Worm (Caenorhabditis elegans) whole organism, L1 larva: ENCODE data around the gene rmd-1.

Experiments
- alr-1 ChIP-seq: fragments of 200-800 bp; sonication (Bioruptor generic); optimal IDR thresholded peaks from 2 replicates; lab custom pipeline; 2018; ENCODE audit warnings: borderline replicate concordance, mild to moderate bottlenecking, missing genetic modification characterization, missing compliant biosample characterization
- aly-2 ChIP-seq: fragments of 150-350 bp; optimal IDR thresholded peaks from 2 replicates; lab custom pipeline; 2014; ENCODE audit warnings: missing biosample characterization, missing genetic modification characterization
- ama-1 ChIP-seq: fragments of 150-350 bp; optimal IDR thresholded peaks from 2 replicates; lab custom pipeline; 2014
- ceh-82 ChIP-seq, 3 experiments: fragments of 150-350 bp in 1 of 3; sonication (generic microtip) in 2 of 3; optimal IDR thresholded peaks; 2 replicates each; lab custom pipeline; 2014 to 2017; ENCODE audit warnings: missing biosample characterization in 3 of 3, missing genetic modification characterization in 3 of 3
- ceh-90 ChIP-seq: sonication (generic microtip); optimal IDR thresholded peaks from 2 replicates; lab custom pipeline; 2016; ENCODE audit warnings: missing genetic modification characterization, missing compliant biosample characterization
- ces-1 ChIP-seq: fragments of 150-350 bp; optimal IDR thresholded peaks from 2 replicates; lab custom pipeline; 2014; ENCODE audit warnings: missing biosample characterization, missing genetic modification reagents, missing genetic modification characterization
- dpl-1 ChIP-seq, 3 experiments: fragments of 150-350 bp in 2 of 3; sonication (generic microtip) in 1 of 3; optimal IDR thresholded peaks; 2 replicates each; lab custom pipeline; 2014 to 2017; ENCODE audit warnings: missing biosample characterization in 3 of 3, missing genetic modification characterization in 3 of 3, missing genetic modification reagents in 3 of 3
- efl-1 ChIP-seq, 4 experiments: fragments of 150-350 bp; optimal IDR thresholded peaks in 3 of 4; peaks in 1 of 4; 1 replicate in 1 of 4; 2 replicates in 3 of 4; lab custom pipeline; 2014; ENCODE audit warnings: missing biosample characterization in 2 of 4, missing genetic modification characterization in 2 of 4, missing genetic modification reagents in 2 of 4
- egl-27 ChIP-seq, 2 experiments: fragments of 150-350 bp in 1 of 2; sonication (generic microtip); optimal IDR thresholded peaks; 3 replicates each; lab custom pipeline; 2017 to 2018; ENCODE audit warnings: missing biosample characterization in 2 of 2, missing genetic modification characterization in 2 of 2, missing genetic modification reagents in 2 of 2
- fkh-10 ChIP-seq: sonication (generic microtip); optimal IDR thresholded peaks from 2 replicates; lab custom pipeline; 2017; ENCODE audit warnings: missing biosample characterization, missing genetic modification reagents, missing genetic modification characterization
- grh-1 ChIP-seq: fragments of 200-800 bp; sonication (Bioruptor generic); IDR thresholded peaks from 2 replicates; pipeline ENCODE4 v1.3.6; 2022; ENCODE audit warnings: missing genetic modification reagents, missing genetic modification characterization, missing compliant biosample characterization
- hlh-17 ChIP-seq: fragments of 200-800 bp; sonication (Bioruptor generic); optimal IDR thresholded peaks from 2 replicates; lab custom pipeline; 2018; ENCODE audit warnings: missing genetic modification characterization, mild to moderate bottlenecking, missing compliant biosample characterization, moderate library complexity, borderline replicate concordance
- hlh-4 ChIP-seq: sonication (generic microtip); optimal IDR thresholded peaks from 2 replicates; lab custom pipeline; 2016; ENCODE audit warnings: mild to moderate bottlenecking, missing genetic modification characterization, missing compliant biosample characterization
- hpl-2 ChIP-seq: fragments of 150-350 bp; optimal IDR thresholded peaks from 2 replicates; lab custom pipeline; 2014; ENCODE audit warnings: missing biosample characterization, missing genetic modification reagents, missing genetic modification characterization
- irx-1 ChIP-seq: sonication (generic microtip); optimal IDR thresholded peaks from 2 replicates; lab custom pipeline; 2016; ENCODE audit warnings: missing genetic modification characterization, missing compliant biosample characterization
- isw-1 ChIP-seq: fragments of 200-800 bp; sonication (Bioruptor generic); IDR thresholded peaks from 2 replicates; pipeline ENCODE4 v1.3.6; 2022; ENCODE audit warnings: missing genetic modification characterization, missing compliant biosample characterization
- lin-13 ChIP-seq: fragments of 150-350 bp; optimal IDR thresholded peaks from 2 replicates; lab custom pipeline; 2014; ENCODE audit warnings: missing biosample characterization, missing genetic modification reagents, missing genetic modification characterization
- lin-14 ChIP-seq: fragments of 200-800 bp; sonication (Bioruptor generic); optimal IDR thresholded peaks from 2 replicates; lab custom pipeline; 2018; ENCODE audit warnings: mild to moderate bottlenecking, missing genetic modification characterization, moderate library complexity, missing compliant biosample characterization
- lin-15B ChIP-seq: fragments of 150-350 bp; sonication (generic microtip); optimal IDR thresholded peaks from 3 replicates; lab custom pipeline; 2014; ENCODE audit warnings: missing biosample characterization, missing genetic modification characterization
- lin-35 ChIP-seq, 2 experiments: fragments of 150-350 bp; optimal IDR thresholded peaks; 2 replicates each; lab custom pipeline; 2014; ENCODE audit warnings: missing biosample characterization in 2 of 2, missing genetic modification characterization in 2 of 2, missing genetic modification reagents in 2 of 2
- lir-3 ChIP-seq: sonication (generic microtip); optimal IDR thresholded peaks from 2 replicates; lab custom pipeline; 2016; ENCODE audit warnings: mild to moderate bottlenecking, missing genetic modification characterization, moderate library complexity, missing compliant biosample characterization; ENCODE audit not compliant: poor library complexity
- lsy-2 ChIP-seq, 2 experiments: fragments of 150-350 bp; optimal IDR thresholded peaks; 2 replicates each; lab custom pipeline; 2014; ENCODE audit warnings: missing biosample characterization in 2 of 2, missing genetic modification characterization in 2 of 2
- mab-9 ChIP-seq: fragments of 200-800 bp; sonication (Bioruptor generic); IDR thresholded peaks from 2 replicates; pipeline ENCODE4 v1.3.6; 2022; ENCODE audit warnings: missing genetic modification reagents, missing genetic modification characterization, missing compliant biosample characterization
- mdl-1 ChIP-seq, 2 experiments: fragments of 150-350 bp; optimal IDR thresholded peaks; 2 replicates each; lab custom pipeline; 2014 to 2017; ENCODE audit warnings: missing biosample characterization in 2 of 2, missing genetic modification characterization in 2 of 2, inconsistent platforms in 1 of 2
- mef-2 ChIP-seq: fragments of 150-350 bp; optimal IDR thresholded peaks from 2 replicates; lab custom pipeline; 2014; ENCODE audit warnings: missing biosample characterization, missing genetic modification characterization
- nhr-11 ChIP-seq: fragments of 150-350 bp; optimal IDR thresholded peaks from 2 replicates; lab custom pipeline; 2014; ENCODE audit warnings: missing biosample characterization, missing genetic modification characterization
- nhr-19 ChIP-seq: fragments of 200-800 bp; sonication (Bioruptor generic); conservative IDR thresholded peaks from 2 replicates; pipeline ENCODE4 v1.3.6; 2022; ENCODE audit warnings: missing genetic modification characterization, missing compliant biosample characterization
- nhr-20 ChIP-seq: sonication (generic microtip); optimal IDR thresholded peaks from 2 replicates; lab custom pipeline; 2016; ENCODE audit warnings: mild to moderate bottlenecking, missing genetic modification characterization, missing compliant biosample characterization
- nhr-237 ChIP-seq: fragments of 150-350 bp; optimal IDR thresholded peaks from 2 replicates; lab custom pipeline; 2014; ENCODE audit warnings: missing biosample characterization, missing genetic modification characterization
- nhr-71 ChIP-seq: sonication (generic microtip); optimal IDR thresholded peaks from 2 replicates; lab custom pipeline; 2016; ENCODE audit warnings: mild to moderate bottlenecking, missing genetic modification characterization, moderate library complexity, missing compliant biosample characterization
- nhr-77 ChIP-seq: fragments of 150-350 bp; optimal IDR thresholded peaks from 2 replicates; lab custom pipeline; 2014; ENCODE audit warnings: missing biosample characterization, missing genetic modification characterization
- nhr-85 ChIP-seq: sonication (generic microtip); peaks from one replicate; lab custom pipeline; 2016; ENCODE audit warnings: missing genetic modification characterization, inconsistent platforms, missing compliant biosample characterization
- pqm-1 ChIP-seq: sonication (generic microtip); optimal IDR thresholded peaks from 3 replicates; lab custom pipeline; 2017; ENCODE audit warnings: missing biosample characterization, missing genetic modification characterization
- rnt-1 ChIP-seq: sonication (generic microtip); optimal IDR thresholded peaks from 2 replicates; lab custom pipeline; 2016; ENCODE audit warnings: mild to moderate bottlenecking, missing genetic modification characterization, moderate library complexity, missing compliant biosample characterization
- swsn-7 ChIP-seq: sonication (generic microtip); optimal IDR thresholded peaks from 2 replicates; lab custom pipeline; 2016; ENCODE audit warnings: missing genetic modification characterization, missing compliant biosample characterization
- tlp-1 ChIP-seq: fragments of 150-350 bp; optimal IDR thresholded peaks from 2 replicates; lab custom pipeline; 2014; ENCODE audit warnings: missing biosample characterization, missing genetic modification characterization
- unc-30 ChIP-seq: sonication (generic microtip); optimal IDR thresholded peaks from 2 replicates; lab custom pipeline; 2017; ENCODE audit warnings: missing biosample characterization, missing genetic modification characterization
- unc-86 ChIP-seq: sonication (generic microtip); optimal IDR thresholded peaks from 2 replicates; lab custom pipeline; 2016; ENCODE audit warnings: missing genetic modification characterization, missing compliant biosample characterization
- unc-98 ChIP-seq: fragments of 200-800 bp; sonication (Bioruptor generic); IDR thresholded peaks from 2 replicates; pipeline ENCODE4 v1.3.6; 2022; ENCODE audit warnings: missing genetic modification characterization, missing compliant biosample characterization
- xbp-1 ChIP-seq: sonication (generic microtip); optimal IDR thresholded peaks from 2 replicates; lab custom pipeline; 2016; ENCODE audit warnings: missing genetic modification characterization, missing compliant biosample characterization
- zag-1 ChIP-seq: fragments of 150-350 bp; optimal IDR thresholded peaks from 2 replicates; lab custom pipeline; 2014; ENCODE audit warnings: missing biosample characterization, missing genetic modification characterization

rmd-1 gene

ce11 chrIII:9766175-9766574 lies 7.3 kb downstream of the rmd-1 start, which contains the start of gene cbp-1 (continued):
- TF ChIP-seq unc-30: no peak
- peak; percentile 36 for TF ChIP-seq nhr-20 (tag; lab: Kevin White, UChicago)
- no peak for TF ChIP-seq unc-98 (GFP tag; lab: Robert Waterston, UW)
- TF ChIP-seq mef-2: no peak
- TF ChIP-seq ceh-82 (tag; optimal IDR thresholded peaks at IDR 0.05; lab: Kevin White, UChicago): peak; percentile 3 to 54 (median 4)
- TF ChIP-seq aly-2 (tag; lab: Kevin White, UChicago): peak; percentile 48
- peak in 2 of 3 experiments; percentile 37 to 46 for TF ChIP-seq dpl-1 (GFP tag; optimal IDR thresholded peaks at IDR 0.05; lab: Kevin White, UChicago)
- TF ChIP-seq ceh-90 (tag; lab: Kevin White, UChicago): no peak
- no peak for TF ChIP-seq lir-3 (tag; lab: Kevin White, UChicago)
- TF ChIP-seq nhr-19 (GFP tag; lab: Robert Waterston, UW): peak; percentile 49
- no peak for TF ChIP-seq grh-1 (GFP tag; lab: Robert Waterston, UW)
- peak; percentile 69 to 75 for TF ChIP-seq efl-1 (optimal IDR thresholded peaks at IDR 0.05; lab: Kevin White, UChicago)
- peak; percentile 16 to 90 for TF ChIP-seq efl-1 (GFP tag; optimal IDR thresholded peaks at IDR 0.05 in 1 of 2; lab: Kevin White, UChicago)

- TF ChIP-seq nhr-11 (tag; lab: Kevin White, UChicago) (no peak), efl-1 (optimal IDR thresholded peaks at IDR 0.05; lab: Kevin White, UChicago) (no peak), efl-1 (GFP tag; optimal IDR thresholded peaks at IDR 0.05 in 1 of 2; lab: Kevin White, UChicago) (peak in 1 of 2 experiments; percentile 30), nhr-85 (peak; percentile 51)
Observed at ce11 chrIII:9767095-9767494, 8.2 kb downstream of the rmd-1 start.

- TF ChIP-seq efl-1 (optimal IDR thresholded peaks at IDR 0.05; lab: Kevin White, UChicago): no peak
- peak in 1 of 2 experiments; percentile 73 for TF ChIP-seq efl-1 (GFP tag; optimal IDR thresholded peaks at IDR 0.05 in 1 of 2; lab: Kevin White, UChicago)
- no peak for TF ChIP-seq zag-1 (tag; lab: Kevin White, UChicago)
Observed at ce11 chrIII:9768023-9768422, 9.1 kb downstream of the rmd-1 start.

- no peak for TF ChIP-seq lin-14 (GFP tag; lab: Kevin White, UChicago)
- TF ChIP-seq egl-27 (tag; optimal IDR thresholded peaks at IDR 0.05; lab: Kevin White, UChicago): no peak
- no peak for TF ChIP-seq isw-1 (GFP tag; lab: Robert Waterston, UW)
- no peak for TF ChIP-seq xbp-1 (tag; lab: Kevin White, UChicago)
- no peak for TF ChIP-seq tlp-1 (tag; lab: Kevin White, UChicago)
- no peak for TF ChIP-seq lir-3 (tag; lab: Kevin White, UChicago)
- TF ChIP-seq nhr-71 (tag; lab: Kevin White, UChicago): no peak
- no peak for TF ChIP-seq alr-1 (tag; lab: Kevin White, UChicago)
- no peak for TF ChIP-seq hlh-4
- TF ChIP-seq unc-86: no peak
Observed at ce11 chrIII:9770590-9770989, 11.7 kb downstream of the rmd-1 start.

- TF ChIP-seq lin-15B (tag; lab: Kevin White, UChicago) (no peak), nhr-77 (tag; lab: Kevin White, UChicago) (no peak), efl-1 (optimal IDR thresholded peaks at IDR 0.05; lab: Kevin White, UChicago) (no peak), efl-1 (GFP tag; optimal IDR thresholded peaks at IDR 0.05 in 1 of 2; lab: Kevin White, UChicago) (peak in 1 of 2 experiments; percentile 90), hpl-2 (no peak), aly-2 (tag; lab: Kevin White, UChicago) (no peak), irx-1 (tag; lab: Kevin White, UChicago) (no peak), ces-1 (GFP tag; lab: Kevin White, UChicago) (no peak)
Observed at ce11 chrIII:9772394-9772793, 13.5 kb downstream of the rmd-1 start.

ce11 chrIII:9775916-9776315 lies 17.0 kb downstream of the rmd-1 start:
- TF ChIP-seq hlh-17 (GFP tag; lab: Kevin White, UChicago) (no peak), mab-9 (GFP tag; lab: Robert Waterston, UW) (no peak), ama-1 (lab: Kevin White, UChicago) (no peak), rnt-1 (tag; lab: Kevin White, UChicago) (peak; percentile 9), lir-3 (tag; lab: Kevin White, UChicago) (peak; percentile 5), pqm-1 (tag; lab: Kevin White, UChicago) (no peak), lsy-2 (tag; optimal IDR thresholded peaks at IDR 0.05; lab: Kevin White, UChicago) (peak in 1 of 2 experiments; percentile 27), lin-13 (GFP tag; lab: Kevin White, UChicago) (no peak), lin-35 (GFP tag; optimal IDR thresholded peaks at IDR 0.05; lab: Kevin White, UChicago) (peak; percentile 59 to 90), swsn-7 (tag; lab: Kevin White, UChicago) (no peak), fkh-10 (GFP tag; lab: Kevin White, UChicago) (no peak), efl-1 (optimal IDR thresholded peaks at IDR 0.05; lab: Kevin White, UChicago) (peak in 1 of 2 experiments; percentile 81), efl-1 (GFP tag; optimal IDR thresholded peaks at IDR 0.05 in 1 of 2; lab: Kevin White, UChicago) (peak; percentile 73 to 98), nhr-237 (tag; lab: Kevin White, UChicago) (no peak), dpl-1 (GFP tag; optimal IDR thresholded peaks at IDR 0.05; lab: Kevin White, UChicago) (peak; percentile 53 to 78 (median 66)), nhr-85 (no peak), mdl-1 (tag; optimal IDR thresholded peaks at IDR 0.05; lab: Kevin White, UChicago) (no peak)
